Fruit fly (Drosophila melanogaster): ENCODE results near the gene CG31642.

Gene CG31642

DNA sequence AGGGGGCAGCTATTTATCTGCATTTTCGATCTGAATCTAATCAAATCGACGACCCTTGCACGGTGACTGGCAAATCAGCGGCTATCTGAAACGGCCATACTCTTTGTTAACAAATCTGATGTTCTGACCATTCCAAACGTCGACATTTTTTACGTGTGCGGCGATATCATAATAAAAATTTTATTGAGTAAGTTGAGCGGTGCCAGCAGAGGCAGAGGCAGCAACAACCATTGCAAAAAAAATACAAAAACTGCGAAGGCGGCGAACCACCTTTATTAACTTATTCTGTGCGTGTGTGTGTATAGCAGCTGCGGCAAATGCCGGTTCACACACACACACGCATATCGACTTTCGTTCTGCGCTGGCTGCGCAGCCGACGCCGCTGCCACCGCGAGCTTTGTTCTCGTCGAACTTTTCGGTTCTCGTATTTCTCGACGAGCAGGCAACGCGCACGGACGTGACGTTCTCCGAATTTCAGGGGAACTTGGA lies 36.1 kb upstream of the CG31642 start, which contains the start of gene Kr-h1 (continued):
- TF ChIP-seq CG9932 (GFP tag; IDR thresholded peaks at IDR 0.05) (peak; percentile 17; the same call in 1 of the 2 replicates), Dip2 (GFP tag; IDR thresholded peaks at IDR 0.05) (no peak), CG11696 (GFP tag; IDR thresholded peaks at IDR 0.05) (no peak), so (GFP tag; IDR thresholded peaks at IDR 0.05) (0 out of 3 replicates have a peak, but pooled peaks have one; percentile 35), Ssrp (tag; optimal IDR thresholded peaks at IDR 0.05) (no peak), CG12219 (GFP tag; optimal IDR thresholded peaks at IDR 0.05) (no peak), Scr (GFP tag; IDR thresholded peaks at IDR 0.05; ENCODE audit: partially characterized antibody) (0 out of 2 replicates have a peak, but pooled peaks have one; percentile 12), bbx (GFP tag; IDR thresholded peaks at IDR 0.05; ENCODE audit: partially characterized antibody) (no peak), CG6272 (GFP tag; IDR thresholded peaks at IDR 0.05) (no peak), CG11093 (GFP tag; IDR thresholded peaks at IDR 0.05) (no peak), exex (tag; optimal IDR thresholded peaks at IDR 0.05) (peak; percentile 68), E2f1 (GFP tag; IDR thresholded peaks at IDR 0.05) (no peak), B-H2 (GFP tag; optimal IDR thresholded peaks at IDR 0.05) (peak; percentile 27), CG30431 (GFP tag; optimal IDR thresholded peaks at IDR 0.05) (no peak), scrt (GFP tag; optimal IDR thresholded peaks at IDR 0.05) (peak; percentile 14), CG13287 (GFP tag; IDR thresholded peaks at IDR 0.05; ENCODE audit: partially characterized antibody) (peak; percentile 42; the same call in 1 of the 2 replicates), Jarid2 (GFP tag; optimal IDR thresholded peaks at IDR 0.05) (peak; percentile 33), CG7745 (tag; optimal IDR thresholded peaks at IDR 0.05) (no peak), grn (GFP tag; optimal IDR thresholded peaks at IDR 0.05) (peak; percentile 46), ranshi (GFP tag; IDR thresholded peaks at IDR 0.05) (no peak), gt (GFP tag; IDR thresholded peaks at IDR 0.05) (no peak), mirr (GFP tag; optimal IDR thresholded peaks at IDR 0.05) (peak; percentile 54), Spps (tag; optimal IDR thresholded peaks at IDR 0.05) (no peak), amos (GFP tag; IDR thresholded peaks at IDR 0.05; ENCODE audit: partially characterized antibody) (peak; percentile 27; the same call in 1 of the 2 replicates), CG12155 (GFP tag; optimal IDR thresholded peaks at IDR 0.05) (peak; percentile 72), YL-1 (GFP tag; optimal IDR thresholded peaks at IDR 0.05) (no peak), stc (GFP tag; IDR thresholded peaks at IDR 0.05) (0 out of 2 replicates have a peak, but pooled peaks have one; percentile 21), zfh2 (GFP tag; optimal IDR thresholded peaks at IDR 0.05) (no peak)

DNA sequence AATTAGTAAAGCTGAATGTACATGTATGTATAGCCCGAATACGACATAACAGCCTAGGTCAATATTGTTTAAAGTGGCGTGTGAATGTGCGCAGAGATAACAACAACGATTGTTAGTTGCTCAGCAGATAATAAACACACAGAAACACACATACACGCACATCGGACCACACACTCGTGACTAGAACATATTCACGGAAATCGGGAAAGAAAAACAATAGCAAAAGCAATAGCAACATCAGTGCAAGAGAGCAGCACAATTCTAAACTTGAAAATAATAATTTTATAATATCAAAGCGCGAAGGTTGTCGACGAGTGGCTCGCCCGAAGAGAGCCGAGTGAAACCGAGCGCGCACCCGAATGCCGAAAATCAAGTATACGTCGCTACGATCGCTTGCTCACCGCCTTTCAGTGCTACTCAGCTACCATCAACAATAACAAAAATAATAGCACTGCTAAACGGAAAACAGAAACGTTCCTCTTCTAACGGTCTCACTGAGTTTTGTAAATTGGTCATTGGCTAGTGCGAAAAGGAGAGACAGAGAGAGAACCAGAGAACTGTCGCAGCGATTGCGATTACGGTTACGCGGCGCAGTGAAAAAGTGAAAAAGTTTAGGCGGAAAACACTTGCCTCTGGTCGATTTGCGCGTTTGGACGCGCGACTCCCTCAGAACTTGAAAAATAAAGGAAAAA lies 35.2 kb upstream of the CG31642 start:
- TF ChIP-seq her (GFP tag; optimal IDR thresholded peaks at IDR 0.05) (no peak), sob (GFP tag; IDR thresholded peaks at IDR 0.05) (0 out of 2 replicates have a peak, but pooled peaks have one; percentile 5), CG4328 (GFP tag; optimal IDR thresholded peaks at IDR 0.05) (peak; percentile 52), Usf (GFP tag; optimal IDR thresholded peaks at IDR 0.05) (no peak), cg (GFP tag; optimal IDR thresholded peaks at IDR 0.05) (peak; percentile 60), grn (GFP tag; optimal IDR thresholded peaks at IDR 0.05) (peak; percentile 59), al (GFP tag; IDR thresholded peaks at IDR 0.05) (no peak), row (GFP tag; IDR thresholded peaks at IDR 0.05) (no peak), CG8281 (tag; optimal IDR thresholded peaks at IDR 0.05) (no peak), pan (optimal IDR thresholded peaks at IDR 0.05) (no peak), pan (GFP tag; optimal IDR thresholded peaks at IDR 0.05 in 1 of 2, IDR thresholded peaks at IDR 0.05 in 1 of 2) (no peak), Aef1 (GFP tag; IDR thresholded peaks at IDR 0.05) (peak; percentile 17; the same call in 1 of the 3 replicates), CG10147 (GFP tag; optimal IDR thresholded peaks at IDR 0.05) (no peak), nmo (GFP tag; optimal IDR thresholded peaks at IDR 0.05) (no peak), CG15479 (GFP tag; optimal IDR thresholded peaks at IDR 0.05) (no peak), PHDP (tag; optimal IDR thresholded peaks at IDR 0.05) (peak; percentile 40), Bdp1 (GFP tag; optimal IDR thresholded peaks at IDR 0.05) (peak; percentile 8), B-H2 (GFP tag; optimal IDR thresholded peaks at IDR 0.05) (peak; percentile 3), cato (GFP tag; optimal IDR thresholded peaks at IDR 0.05; ENCODE audit: borderline replicate concordance) (no peak), salm (tag; optimal IDR thresholded peaks at IDR 0.05) (peak; percentile 11), Neu2 (GFP tag; optimal IDR thresholded peaks at IDR 0.05; ENCODE audit: borderline replicate concordance) (no peak), Pdp1 (GFP tag; optimal IDR thresholded peaks at IDR 0.05) (peak in 1 of 2 experiments; percentile 70), CG8924 (tag; optimal IDR thresholded peaks at IDR 0.05) (peak; percentile 37)

Data from whole organism, embryonic.